2 worm cellular contexts compared by ENCODE assay signal in genomic region chrIV:1953132-1953629, ce11.
TF ChIP-seq lines count a peak whose summit lies in the region.

TSS of gene F52C12.2 (plus strand) at chrIV:1953579.

TF ChIP-seq in whole organism, L1 larva, 84 proteins besides CTCF, POLR2A, EP300 and RAD21 (continued from another document):
- TF ChIP-seq irx-1 (tag; optimal IDR thresholded peaks at IDR 0.05; lab: Kevin White, UChicago) (peak; percentile 67), tbx-2 (tag; optimal IDR thresholded peaks at IDR 0.05; lab: Kevin White, UChicago) (peak; percentile 80), vab-15 (tag; optimal IDR thresholded peaks at IDR 0.05; lab: Kevin White, UChicago) (no peak), ceh-8 (GFP tag; optimal IDR thresholded peaks at IDR 0.05; lab: Kevin White, UChicago) (no peak), aly-2 (tag; optimal IDR thresholded peaks at IDR 0.05; lab: Kevin White, UChicago) (peak; percentile 19), hpl-2 (GFP tag; optimal IDR thresholded peaks at IDR 0.05; lab: Kevin White, UChicago) (no peak), elt-2 (tag; optimal IDR thresholded peaks at IDR 0.05; lab: Kevin White, UChicago) (peak; percentile 23), isw-1 (GFP tag; IDR thresholded peaks at IDR 0.05; lab: Robert Waterston, UW) (peak; percentile 65), pax-3 (tag; optimal IDR thresholded peaks at IDR 0.05; lab: Kevin White, UChicago) (peak; percentile 51), unc-86 (tag; optimal IDR thresholded peaks at IDR 0.05; lab: Kevin White, UChicago) (peak; percentile 59), lir-3 (tag; optimal IDR thresholded peaks at IDR 0.05; lab: Kevin White, UChicago; ENCODE audit: poor library complexity) (no peak), nhr-237 (tag; optimal IDR thresholded peaks at IDR 0.05; lab: Kevin White, UChicago) (no peak), rnt-1 (tag; optimal IDR thresholded peaks at IDR 0.05; lab: Kevin White, UChicago) (no peak), ces-1 (GFP tag; optimal IDR thresholded peaks at IDR 0.05; lab: Kevin White, UChicago) (no peak), snu-23 (GFP tag; optimal IDR thresholded peaks at IDR 0.05; lab: Kevin White, UChicago) (peak; percentile 82), lin-39 (tag; optimal IDR thresholded peaks at IDR 0.05; lab: Kevin White, UChicago) (peak; percentile 50), xbp-1 (tag; optimal IDR thresholded peaks at IDR 0.05; lab: Kevin White, UChicago) (peak; percentile 87), tlp-1 (tag; optimal IDR thresholded peaks at IDR 0.05; lab: Kevin White, UChicago) (no peak), sup-37 (GFP tag; optimal IDR thresholded peaks at IDR 0.05; lab: Kevin White, UChicago) (peak; percentile 18), sox-4 (tag; optimal IDR thresholded peaks at IDR 0.05; lab: Kevin White, UChicago) (peak; percentile 49), dsc-1 (tag; optimal IDR thresholded peaks at IDR 0.05; lab: Kevin White, UChicago) (peak; percentile 84), ama-1 (optimal IDR thresholded peaks at IDR 0.05; lab: Kevin White, UChicago) (no peak), lin-13 (GFP tag; optimal IDR thresholded peaks at IDR 0.05; lab: Kevin White, UChicago) (no peak), hlh-17 (GFP tag; optimal IDR thresholded peaks at IDR 0.05; lab: Kevin White, UChicago; ENCODE audit: borderline replicate concordance) (no peak), nhr-77 (tag; optimal IDR thresholded peaks at IDR 0.05; lab: Kevin White, UChicago) (peak; percentile 14), egl-13 (tag; optimal IDR thresholded peaks at IDR 0.05; lab: Kevin White, UChicago) (peak; percentile 71), unc-98 (GFP tag; IDR thresholded peaks at IDR 0.05; lab: Robert Waterston, UW) (no peak), zip-4 (GFP tag; optimal IDR thresholded peaks at IDR 0.05; lab: Kevin White, UChicago) (peak; percentile 56), unc-130 (tag; optimal IDR thresholded peaks at IDR 0.05; lab: Kevin White, UChicago) (no peak), aha-1 (tag; optimal IDR thresholded peaks at IDR 0.05; lab: Kevin White, UChicago) (no peak), F16B12.6 (tag; optimal IDR thresholded peaks at IDR 0.05; lab: Kevin White, UChicago) (no peak), alr-1 (tag; optimal IDR thresholded peaks at IDR 0.05; lab: Kevin White, UChicago; ENCODE audit: borderline replicate concordance) (no peak), nhr-47 (tag; optimal IDR thresholded peaks at IDR 0.05; lab: Kevin White, UChicago) (peak; percentile 87), fkh-8 (tag; optimal IDR thresholded peaks at IDR 0.05; lab: Kevin White, UChicago) (peak; percentile 63), fkh-10 (GFP tag; optimal IDR thresholded peaks at IDR 0.05; lab: Kevin White, UChicago) (no peak), ets-5 (GFP tag; IDR thresholded peaks at IDR 0.05; lab: Robert Waterston, UW) (no peak), ceh-88 (GFP tag; IDR thresholded peaks at IDR 0.05; lab: Robert Waterston, UW) (peak; percentile 47; the same call in 1 of the 2 replicates), nhr-19 (GFP tag; conservative IDR thresholded peaks at IDR 0.05; lab: Robert Waterston, UW) (peak; percentile 61), egl-27 (tag; optimal IDR thresholded peaks at IDR 0.05; lab: Kevin White, UChicago) (no peak), mef-2 (tag; optimal IDR thresholded peaks at IDR 0.05; lab: Kevin White, UChicago) (no peak), unc-30 (tag; optimal IDR thresholded peaks at IDR 0.05; lab: Kevin White, UChicago) (no peak), nhr-71 (tag; optimal IDR thresholded peaks at IDR 0.05; lab: Kevin White, UChicago) (peak; percentile 86), ceh-82 (tag; optimal IDR thresholded peaks at IDR 0.05; lab: Kevin White, UChicago) (peak; percentile 47 to 52 (median 48)), nhr-12 (tag; optimal IDR thresholded peaks at IDR 0.05; lab: Kevin White, UChicago) (no peak), dpl-1 (GFP tag; optimal IDR thresholded peaks at IDR 0.05; lab: Kevin White, UChicago) (peak; percentile 70 to 88 (median 84)), mab-9 (GFP tag; IDR thresholded peaks at IDR 0.05; lab: Robert Waterston, UW) (no peak), C04F5.9 (tag; optimal IDR thresholded peaks at IDR 0.05; lab: Kevin White, UChicago) (peak; percentile 36), nhr-11 (tag; optimal IDR thresholded peaks at IDR 0.05; lab: Kevin White, UChicago) (no peak), mep-1 (tag; optimal IDR thresholded peaks at IDR 0.05; lab: Kevin White, UChicago) (peak; percentile 58), efl-3 (GFP tag; optimal IDR thresholded peaks at IDR 0.05; lab: Kevin White, UChicago) (no peak), zag-1 (tag; optimal IDR thresholded peaks at IDR 0.05; lab: Kevin White, UChicago) (no peak), blmp-1 (tag; optimal IDR thresholded peaks at IDR 0.05; lab: Kevin White, UChicago) (peak; percentile 36), ztf-11 (tag; optimal IDR thresholded peaks at IDR 0.05; lab: Kevin White, UChicago) (peak in 1 of 2 experiments; percentile 42), C34B4.2 (tag; optimal IDR thresholded peaks at IDR 0.05; lab: Kevin White, UChicago) (no peak), hlh-4 (tag; optimal IDR thresholded peaks at IDR 0.05; lab: Kevin White, UChicago) (no peak), ceh-63 (GFP tag; optimal IDR thresholded peaks at IDR 0.05; lab: Kevin White, UChicago) (no peak), nhr-20 (tag; optimal IDR thresholded peaks at IDR 0.05; lab: Kevin White, UChicago) (peak; percentile 76), nhr-90 (tag; optimal IDR thresholded peaks at IDR 0.05; lab: Kevin White, UChicago; ENCODE audit: poor library complexity) (peak; percentile 80), nhr-84 (tag; optimal IDR thresholded peaks at IDR 0.05; lab: Kevin White, UChicago) (no peak), nhr-76 (tag; optimal IDR thresholded peaks at IDR 0.05; lab: Kevin White, UChicago) (no peak), lin-35 (GFP tag; optimal IDR thresholded peaks at IDR 0.05; lab: Kevin White, UChicago) (peak; percentile 79 to 91), lin-14 (GFP tag; optimal IDR thresholded peaks at IDR 0.05; lab: Kevin White, UChicago) (no peak), pqm-1 (tag; optimal IDR thresholded peaks at IDR 0.05; lab: Kevin White, UChicago) (no peak), ztf-4 (tag; optimal IDR thresholded peaks at IDR 0.05; lab: Kevin White, UChicago) (no peak), pag-3 (tag; optimal IDR thresholded peaks at IDR 0.05; lab: Kevin White, UChicago; ENCODE audit: borderline replicate concordance, insufficient read depth) (no peak), jun-1 (tag; optimal IDR thresholded peaks at IDR 0.05; lab: Kevin White, UChicago) (no peak), nhr-28 (tag; optimal IDR thresholded peaks at IDR 0.05; lab: Kevin White, UChicago) (no peak)

TF ChIP-seq in whole organism, L3 larva, 47 proteins besides CTCF, POLR2A, EP300 and RAD21 (continued from another document):
- TF ChIP-seq nfya-1 (tag; optimal IDR thresholded peaks at IDR 0.05; lab: Kevin White, UChicago; ENCODE audit: insufficient read depth) = peak; percentile 55
